Fruit fly (Drosophila melanogaster) whole organism, embryonic: Measurements from ENCODE around the gene att-ORFB.
A peak's percentile ranks its signal among the peaks of the same experiment; 100 is the strongest.

Experiments used
- CG10209 ChIP-seq: fragments of 200-800 bp; sonication (Bioruptor generic); optimal IDR thresholded peaks from 3 replicates; lab custom pipeline; 2017; ENCODE audit warnings: missing biosample characterization, mild to moderate bottlenecking, missing genetic modification characterization, missing genetic modification reagents
- CG10321 ChIP-seq: fragments of 200-800 bp; sonication (Bioruptor generic); IDR thresholded peaks from 2 replicates; pipeline ENCODE4 v1.3.6; 2022; ENCODE audit warnings: missing biosample characterization, missing genetic modification characterization
- CG12155 ChIP-seq: fragments of 200-800 bp; sonication (Bioruptor generic); optimal IDR thresholded peaks from 3 replicates; lab custom pipeline; 2016; ENCODE audit warnings: missing biosample characterization, missing genetic modification characterization
- CG12299 ChIP-seq: fragments of 200-800 bp; sonication (Bioruptor generic); optimal IDR thresholded peaks from 2 replicates; lab custom pipeline; 2018; ENCODE audit warnings: missing biosample characterization, mild to moderate bottlenecking, missing genetic modification characterization
- CG13624 ChIP-seq: fragments of 200-800 bp; sonication (Bioruptor generic); optimal IDR thresholded peaks from 2 replicates; lab custom pipeline; 2016; ENCODE audit warnings: missing biosample characterization, missing genetic modification characterization
- CG15011 ChIP-seq: fragments of 200-800 bp; sonication (Bioruptor generic); optimal IDR thresholded peaks from 3 replicates; lab custom pipeline; 2018; ENCODE audit warnings: missing biosample characterization, mild to moderate bottlenecking, missing genetic modification characterization
- CG15479 ChIP-seq: fragments of 200-800 bp; sonication (Bioruptor generic); optimal IDR thresholded peaks from 3 replicates; lab custom pipeline; 2019; ENCODE audit warnings: missing biosample characterization, mild to moderate bottlenecking, missing genetic modification characterization, moderate library complexity
- CG15514 ChIP-seq: fragments of 200-800 bp; sonication (Bioruptor generic); optimal IDR thresholded peaks from 3 replicates; lab custom pipeline; 2017; ENCODE audit warnings: missing biosample characterization, missing genetic modification characterization, mild to moderate bottlenecking, moderate library complexity, missing genetic modification reagents
- CG16815 ChIP-seq: fragments of 200-800 bp; sonication (Bioruptor generic); optimal IDR thresholded peaks from 3 replicates; lab custom pipeline; 2017; ENCODE audit warnings: missing biosample characterization, mild to moderate bottlenecking, missing genetic modification characterization
- CG31224 ChIP-seq: fragments of 200-800 bp; sonication (Bioruptor generic); IDR thresholded peaks from 2 replicates; pipeline ENCODE4 v1.3.6; 2022; ENCODE audit warnings: missing biosample characterization, missing genetic modification characterization
- CG31388 ChIP-seq: fragments of 200-800 bp; sonication (Bioruptor generic); optimal IDR thresholded peaks from 2 replicates; lab custom pipeline; 2016; ENCODE audit warnings: missing biosample characterization, missing genetic modification characterization
- CG3838 ChIP-seq: fragments of 200-800 bp; sonication (Bioruptor generic); optimal IDR thresholded peaks from 3 replicates; lab custom pipeline; 2016; ENCODE audit warnings: missing biosample characterization, missing genetic modification characterization
- CG42726 ChIP-seq: fragments of 200-800 bp; sonication (Bioruptor generic); IDR thresholded peaks from 2 replicates; pipeline ENCODE4 v1.3.6; 2022; ENCODE audit warnings: missing biosample characterization, missing genetic modification characterization; ENCODE audit not compliant: partially characterized antibody
- CG6254 ChIP-seq: fragments of 200-800 bp; sonication (Bioruptor generic); optimal IDR thresholded peaks from 3 replicates; lab custom pipeline; 2017; ENCODE audit warnings: mild to moderate bottlenecking, missing biosample characterization, missing genetic modification reagents, missing genetic modification characterization
- CG6813 ChIP-seq: fragments of 200-800 bp; sonication (Bioruptor generic); optimal IDR thresholded peaks from 2 replicates; lab custom pipeline; 2017; ENCODE audit warnings: missing biosample characterization, missing genetic modification characterization, mild to moderate bottlenecking, moderate library complexity, missing genetic modification reagents
- CG7271 ChIP-seq: fragments of 200-800 bp; sonication (Bioruptor generic); optimal IDR thresholded peaks from 2 replicates; lab custom pipeline; 2018; ENCODE audit warnings: missing biosample characterization, mild to moderate bottlenecking, missing genetic modification characterization, moderate library complexity
- CG7987 ChIP-seq: fragments of 200-800 bp; sonication (Bioruptor generic); optimal IDR thresholded peaks from 2 replicates; lab custom pipeline; 2018; ENCODE audit warnings: missing biosample characterization, mild to moderate bottlenecking, missing genetic modification characterization, moderate library complexity
- CHES-1-like ChIP-seq: fragments of 200-800 bp; sonication (Bioruptor generic); optimal IDR thresholded peaks from 2 replicates; lab custom pipeline; 2016; ENCODE audit warnings: missing biosample characterization, missing genetic modification characterization
- CkIIα-i1 ChIP-seq: fragments of 200-800 bp; sonication (Bioruptor generic); IDR thresholded peaks from 2 replicates; pipeline ENCODE4 v1.3.6; 2022; ENCODE audit warnings: missing biosample characterization, missing genetic modification characterization
- Dek ChIP-seq: fragments of 200-800 bp; sonication (Bioruptor generic); optimal IDR thresholded peaks from 3 replicates; lab custom pipeline; 2019; ENCODE audit warnings: missing biosample characterization, mild to moderate bottlenecking, missing genetic modification characterization, moderate library complexity
- Ets97D ChIP-seq: fragments of 200-800 bp; sonication (Bioruptor generic); optimal IDR thresholded peaks from 3 replicates; lab custom pipeline; 2016; ENCODE audit warnings: missing biosample characterization, missing genetic modification characterization
- Fer1 ChIP-seq: fragments of 200-800 bp; sonication (Bioruptor generic); optimal IDR thresholded peaks from 2 replicates; lab custom pipeline; 2017; ENCODE audit warnings: missing biosample characterization, mild to moderate bottlenecking, missing genetic modification characterization
- Hr39 ChIP-seq: fragments of >200 bp; optimal IDR thresholded peaks from 2 replicates; lab custom pipeline; 2017
- Hr51 ChIP-seq, 2 experiments: fragments of 200-800 bp; sonication (Bioruptor generic); optimal IDR thresholded peaks; 2 replicates in 1 of 2; 3 replicates in 1 of 2; lab custom pipeline; 2016 to 2018; ENCODE audit warnings: missing biosample characterization in 2 of 2, missing genetic modification characterization in 2 of 2, mild to moderate bottlenecking in 1 of 2, moderate library complexity in 1 of 2
- NC2β ChIP-seq: fragments of 200-800 bp; sonication (Bioruptor generic); optimal IDR thresholded peaks from 2 replicates; lab custom pipeline; 2016; ENCODE audit warnings: missing biosample characterization, missing genetic modification characterization
- Ravus ChIP-seq: fragments of 200-800 bp; sonication (Bioruptor generic); IDR thresholded peaks from 2 replicates; pipeline ENCODE4 v1.3.6; 2022; ENCODE audit warnings: missing biosample characterization, missing genetic modification characterization
- aop ChIP-seq: fragments of 200-800 bp; sonication (Bioruptor generic); IDR thresholded peaks from 2 replicates; pipeline ENCODE4 v1.3.6; 2022; ENCODE audit warnings: missing biosample characterization, missing genetic modification characterization
- ara ChIP-seq: fragments of 200-800 bp; sonication (Bioruptor generic); IDR thresholded peaks from 2 replicates; pipeline ENCODE4 v1.3.6; 2022; ENCODE audit warnings: missing biosample characterization, missing genetic modification characterization
- br ChIP-seq: fragments of >200 bp; optimal IDR thresholded peaks from 2 replicates; lab custom pipeline; 2017
- bsh ChIP-seq, 2 experiments: fragments of 200-800 bp; sonication (Bioruptor generic); optimal IDR thresholded peaks; 2 replicates each; lab custom pipeline; 2017 to 2018; ENCODE audit warnings: mild to moderate bottlenecking in 2 of 2, missing biosample characterization in 2 of 2, missing genetic modification characterization in 2 of 2, moderate library complexity in 1 of 2
- chm ChIP-seq: fragments of 200-800 bp; sonication (Bioruptor generic); IDR thresholded peaks from 2 replicates; pipeline ENCODE4 v1.3.6; 2022; ENCODE audit warnings: missing biosample characterization, missing genetic modification characterization
- ci ChIP-seq: fragments of 200-800 bp; sonication (Bioruptor generic); IDR thresholded peaks from 3 replicates; pipeline ENCODE4 v1.3.6; 2022; ENCODE audit warnings: missing biosample characterization, missing genetic modification characterization
- crol ChIP-seq: fragments of 200-800 bp; sonication (Bioruptor generic); IDR thresholded peaks from 2 replicates; pipeline ENCODE4 v1.3.6; 2022; ENCODE audit warnings: missing biosample characterization, missing genetic modification characterization
- dati ChIP-seq: fragments of 200-800 bp; sonication (Bioruptor generic); IDR thresholded peaks from 2 replicates; pipeline ENCODE4 v1.3.6; 2022; ENCODE audit warnings: missing biosample characterization, missing genetic modification characterization
- dimm ChIP-seq: fragments of 200-800 bp; sonication (Bioruptor generic); IDR thresholded peaks from 2 replicates; pipeline ENCODE4 v1.3.6; 2022; ENCODE audit warnings: missing biosample characterization, missing genetic modification characterization
- dm ChIP-seq: fragments of 200-800 bp; sonication (Bioruptor generic); optimal IDR thresholded peaks from 3 replicates; lab custom pipeline; 2016; ENCODE audit warnings: missing biosample characterization, missing genetic modification characterization
- dmrt99B ChIP-seq: fragments of 200-800 bp; sonication (Bioruptor generic); optimal IDR thresholded peaks from 2 replicates; lab custom pipeline; 2018; ENCODE audit warnings: missing biosample characterization, mild to moderate bottlenecking, missing genetic modification characterization, moderate library complexity
- jigr1 ChIP-seq: fragments of 200-800 bp; sonication (Bioruptor generic); IDR thresholded peaks from 3 replicates; pipeline ENCODE4 v1.3.6; 2022; ENCODE audit warnings: missing biosample characterization, missing genetic modification characterization
- kni ChIP-seq: fragments of 200-800 bp; sonication (Bioruptor generic); optimal IDR thresholded peaks from 3 replicates; lab custom pipeline; 2017; ENCODE audit warnings: mild to moderate bottlenecking, missing biosample characterization, missing genetic modification reagents, missing genetic modification characterization
- lola ChIP-seq, 3 experiments: fragments of >200 bp in 2 of 3; fragments of 200-800 bp in 1 of 3; sonication (Bioruptor generic) in 1 of 3; optimal IDR thresholded peaks; 2 replicates each; lab custom pipeline; 2017 to 2019; ENCODE audit warnings: missing biosample characterization in 3 of 3, missing genetic modification characterization in 3 of 3, mild to moderate bottlenecking in 1 of 3, moderate library complexity in 1 of 3
- nom ChIP-seq: fragments of 200-800 bp; sonication (Bioruptor generic); optimal IDR thresholded peaks from 2 replicates; lab custom pipeline; 2017; ENCODE audit warnings: missing biosample characterization, missing genetic modification characterization, mild to moderate bottlenecking, moderate library complexity, missing genetic modification reagents
- oc ChIP-seq: fragments of 200-800 bp; sonication (Bioruptor generic); optimal IDR thresholded peaks from 2 replicates; lab custom pipeline; 2018; ENCODE audit warnings: missing biosample characterization, mild to moderate bottlenecking, missing genetic modification characterization, moderate library complexity
- ro ChIP-seq: fragments of 200-800 bp; sonication (Bioruptor generic); IDR thresholded peaks from 2 replicates; pipeline ENCODE4 v1.3.6; 2022; ENCODE audit warnings: missing biosample characterization, missing genetic modification characterization
- tgo ChIP-seq: fragments of 200-800 bp; sonication (Bioruptor generic); IDR thresholded peaks from 3 replicates; pipeline ENCODE4 v1.3.6; 2022; ENCODE audit warnings: missing biosample characterization, missing genetic modification characterization
- tup ChIP-seq: fragments of 200-800 bp; sonication (Bioruptor generic); optimal IDR thresholded peaks from 2 replicates; lab custom pipeline; 2016; ENCODE audit warnings: missing biosample characterization, mild to moderate bottlenecking, missing genetic modification characterization, moderate library complexity
- twi ChIP-seq: fragments of 200-800 bp; optimal IDR thresholded peaks from 2 replicates; lab custom pipeline; 2019; ENCODE audit warnings: missing biosample characterization, mild to moderate bottlenecking, missing genetic modification characterization, moderate library complexity
- unc-4 ChIP-seq: fragments of 200-800 bp; sonication (Bioruptor generic); IDR thresholded peaks from 2 replicates; pipeline ENCODE4 v1.3.6; 2022; ENCODE audit warnings: missing biosample characterization, missing genetic modification characterization; ENCODE audit not compliant: partially characterized antibody
- wdn ChIP-seq: fragments of 200-800 bp; sonication (Bioruptor generic); IDR thresholded peaks from 2 replicates; pipeline ENCODE4 v1.3.6; 2022; ENCODE audit warnings: missing biosample characterization, missing genetic modification characterization

att-ORFB gene

DNA sequence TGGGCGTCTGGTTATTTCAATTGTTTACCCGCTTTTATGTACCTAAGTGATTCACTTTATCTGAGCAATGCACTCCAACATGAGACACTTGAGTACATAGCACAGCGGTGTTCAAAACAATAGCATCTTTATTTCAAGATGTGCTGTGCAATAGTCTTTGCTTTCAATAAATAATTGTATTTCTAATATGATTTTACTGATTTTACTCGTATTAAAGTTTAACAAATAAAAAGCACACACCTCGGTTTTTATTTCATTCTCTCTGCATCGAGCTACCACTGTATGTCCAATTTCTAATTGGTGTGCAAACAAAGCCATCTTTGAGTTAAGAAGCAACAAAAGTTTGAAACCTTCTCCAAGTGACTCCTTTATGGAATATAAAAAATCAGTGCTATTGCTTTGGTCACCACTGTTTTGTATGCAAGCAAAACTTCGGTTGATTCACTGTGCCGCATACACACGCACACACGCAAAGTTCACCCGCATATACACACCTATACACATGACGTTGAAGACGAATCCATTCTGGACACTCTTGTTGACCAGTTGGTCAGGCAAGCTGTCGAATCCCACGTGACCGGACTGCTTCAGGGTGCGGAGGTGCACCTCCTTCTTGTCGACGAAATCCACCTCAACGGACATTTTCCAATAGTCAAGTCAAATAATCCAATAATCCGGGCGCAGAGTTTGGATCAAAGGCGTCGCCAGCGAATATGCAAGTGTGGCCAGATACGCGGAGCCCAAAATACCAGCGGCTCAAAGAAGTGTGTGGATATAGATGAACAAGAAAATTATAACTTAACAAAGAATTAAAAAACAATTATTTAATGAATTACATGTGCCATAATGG, 33.7 kb upstream of the att-ORFB start, which contains the start of gene Septin2 (continued):
- peak; percentile 68 for TF ChIP-seq CG15011 (GFP tag; lab: Kevin White, UChicago)
- peak; percentile 55; the same call in 2 of the 3 replicates for TF ChIP-seq jigr1
- peak; percentile 63; the same call in 2 of the 3 replicates for TF ChIP-seq ci
- peak; percentile 91 for TF ChIP-seq dmrt99B (tag; lab: Kevin White, UChicago)
- peak; percentile 83 for TF ChIP-seq CG10209
- TF ChIP-seq CG13624, result peak; percentile 55
- peak; percentile 47; the same call in 1 of the 2 replicates for TF ChIP-seq CG10321 (GFP tag; lab: Robert Waterston, UW)
- TF ChIP-seq Ravus (GFP tag; lab: Robert Waterston, UW), result no peak
- no peak for TF ChIP-seq ro
- peak; percentile 63 for TF ChIP-seq CG31388 (GFP tag; lab: Kevin White, UChicago)
- peak; percentile 83 for TF ChIP-seq nom (GFP tag; lab: Kevin White, UChicago)
- no peak for TF ChIP-seq br (lab: Kevin White, UChicago)
- TF ChIP-seq wdn (GFP tag; lab: Robert Waterston, UW), result no peak
- no peak for TF ChIP-seq dimm
- peak; percentile 27 for TF ChIP-seq twi
- peak; percentile 68 for TF ChIP-seq CG6813 (GFP tag; lab: Kevin White, UChicago)
- TF ChIP-seq kni (GFP tag; lab: Kevin White, UChicago), result peak; percentile 71
- TF ChIP-seq aop (GFP tag; lab: Robert Waterston, UW), result no peak
- no peak for TF ChIP-seq chm (GFP tag; lab: Robert Waterston, UW)
- TF ChIP-seq CG12299, result peak; percentile 34
- peak; percentile 77 for TF ChIP-seq ara (GFP tag; lab: Robert Waterston, UW)
- no peak for TF ChIP-seq dati (GFP tag; lab: Robert Waterston, UW)
- peak; percentile 66 for TF ChIP-seq CHES-1-like (GFP tag; lab: Kevin White, UChicago)
- TF ChIP-seq CG7987 (GFP tag; lab: Kevin White, UChicago), result no peak
- TF ChIP-seq CG3838, result peak; percentile 70
- no peak for TF ChIP-seq dm (GFP tag; lab: Kevin White, UChicago)
- peak in 1 of 3 experiments; percentile 83 for TF ChIP-seq lola (GFP tag; optimal IDR thresholded peaks at IDR 0.05; lab: Kevin White, UChicago)
- TF ChIP-seq bsh (GFP tag; optimal IDR thresholded peaks at IDR 0.05; lab: Kevin White, UChicago), result peak; percentile 79
- peak; percentile 49 for TF ChIP-seq CG15514 (GFP tag; lab: Kevin White, UChicago)
- TF ChIP-seq CG12155, result peak; percentile 40
- TF ChIP-seq Dek (tag; lab: Kevin White, UChicago), result no peak
- no peak for TF ChIP-seq CG15479 (GFP tag; lab: Kevin White, UChicago)
- TF ChIP-seq unc-4 (GFP tag; lab: Robert Waterston, UW), result 0 out of 2 replicates have a peak, but pooled peaks have one; percentile 32
- 0 out of 2 replicates have a peak, but pooled peaks have one; percentile 11 for TF ChIP-seq CkIIα-i1 (GFP tag; lab: Robert Waterston, UW)
- TF ChIP-seq CG6254 (GFP tag; lab: Kevin White, UChicago), result peak; percentile 86
- peak; percentile 81 for TF ChIP-seq Fer1 (GFP tag; lab: Kevin White, UChicago)
- TF ChIP-seq CG7271 (tag; lab: Kevin White, UChicago), result no peak
- TF ChIP-seq Hr39, result no peak
- TF ChIP-seq CG42726 (GFP tag; lab: Robert Waterston, UW), result no peak
- no peak for TF ChIP-seq oc (tag; lab: Kevin White, UChicago)
- TF ChIP-seq Hr51 (GFP tag; optimal IDR thresholded peaks at IDR 0.05; lab: Kevin White, UChicago), result peak; percentile 4 to 85
- peak; percentile 64 for TF ChIP-seq NC2β (GFP tag; lab: Kevin White, UChicago)
- TF ChIP-seq crol, result 0 out of 2 replicates have a peak, but pooled peaks have one; percentile 8
- TF ChIP-seq Ets97D (GFP tag; lab: Kevin White, UChicago), result peak; percentile 26
- peak; percentile 55 for TF ChIP-seq tup (GFP tag; lab: Kevin White, UChicago)
- peak; percentile 63; the same call in 2 of the 3 replicates for TF ChIP-seq tgo
- TF ChIP-seq CG31224 (GFP tag; lab: Robert Waterston, UW), result no peak
- peak; percentile 55 for TF ChIP-seq CG16815 (GFP tag; lab: Kevin White, UChicago)
